Worm (Caenorhabditis elegans) whole organism, young adult: ENCODE measurements around the gene dcaf-13.

Experiments used
- B0261.1 ChIP-seq: sonication (generic microtip); optimal IDR thresholded peaks from 2 replicates; lab custom pipeline; 2016; ENCODE audit warnings: mild to moderate bottlenecking, missing genetic modification characterization, moderate library complexity, missing compliant biosample characterization
- B0336.3 ChIP-seq: fragments of 200-800 bp; sonication (Bioruptor generic); IDR thresholded peaks from 2 replicates; pipeline ENCODE4 v1.3.6; 2022; ENCODE audit warnings: missing genetic modification characterization, missing compliant biosample characterization
- D2030.7 ChIP-seq: fragments of 200-800 bp; sonication (Bioruptor generic); IDR thresholded peaks from 2 replicates; pipeline ENCODE4 v1.3.6; 2022; ENCODE audit warnings: missing genetic modification reagents, missing genetic modification characterization, missing compliant biosample characterization
- F10E7.11 ChIP-seq: sonication (generic microtip); optimal IDR thresholded peaks from 2 replicates; lab custom pipeline; 2017; ENCODE audit warnings: mild to moderate bottlenecking, missing genetic modification characterization, moderate library complexity, missing compliant biosample characterization
- F23B12.7 ChIP-seq: sonication (generic microtip); optimal IDR thresholded peaks from 2 replicates; lab custom pipeline; 2017; ENCODE audit warnings: missing genetic modification characterization, mild to moderate bottlenecking, missing compliant biosample characterization, antibody characterized with exemption, moderate library complexity; ENCODE audit not compliant: insufficient read depth
- F33H1.4 ChIP-seq: fragments of 200-800 bp; sonication (Bioruptor generic); IDR thresholded peaks from 2 replicates; pipeline ENCODE4 v1.3.6; 2022; ENCODE audit warnings: missing genetic modification reagents, missing genetic modification characterization, missing compliant biosample characterization
- F52B5.7 ChIP-seq: sonication (generic microtip); optimal IDR thresholded peaks from 2 replicates; lab custom pipeline; 2016; ENCODE audit warnings: mild to moderate bottlenecking, missing genetic modification characterization, missing compliant biosample characterization
- F57C9.4 ChIP-seq: sonication (generic microtip); optimal IDR thresholded peaks from 2 replicates; lab custom pipeline; 2017; ENCODE audit warnings: mild to moderate bottlenecking, missing genetic modification characterization, missing compliant biosample characterization
- Y53F4B.3 ChIP-seq: fragments of 200-800 bp; sonication (Bioruptor generic); IDR thresholded peaks from 2 replicates; pipeline ENCODE4 v1.3.6; 2022; ENCODE audit warnings: missing genetic modification reagents, missing genetic modification characterization, missing compliant biosample characterization
- Y67H2A.10 ChIP-seq: fragments of 200-800 bp; sonication (Bioruptor generic); conservative IDR thresholded peaks from 2 replicates; pipeline ENCODE4 v1.3.6; 2022; ENCODE audit warnings: missing genetic modification reagents, missing genetic modification characterization, missing compliant biosample characterization
- ZK185.1 ChIP-seq: sonication (generic microtip); optimal IDR thresholded peaks from 2 replicates; lab custom pipeline; 2016; ENCODE audit warnings: mild to moderate bottlenecking, missing genetic modification characterization, missing compliant biosample characterization; ENCODE audit not compliant: poor library complexity, severe bottlenecking
- bed-2 ChIP-seq: fragments of 200-800 bp; sonication (Bioruptor generic); IDR thresholded peaks from 2 replicates; pipeline ENCODE4 v1.3.6; 2022; ENCODE audit warnings: missing genetic modification reagents, missing genetic modification characterization, missing compliant biosample characterization
- cebp-2 ChIP-seq: fragments of 200-800 bp; sonication (Bioruptor generic); IDR thresholded peaks from 2 replicates; pipeline ENCODE4 v1.3.6; 2022; ENCODE audit warnings: missing genetic modification characterization, missing compliant biosample characterization
- ceh-58 ChIP-seq: fragments of 200-800 bp; sonication (Bioruptor generic); IDR thresholded peaks from 2 replicates; pipeline ENCODE4 v1.3.6; 2022; ENCODE audit warnings: missing genetic modification characterization, missing compliant biosample characterization
- ceh-91 ChIP-seq: fragments of 200-800 bp; sonication (Bioruptor generic); IDR thresholded peaks from 2 replicates; pipeline ENCODE4 v1.3.6; 2022; ENCODE audit warnings: missing genetic modification reagents, missing genetic modification characterization, missing compliant biosample characterization
- chd-7 ChIP-seq: sonication (generic microtip); optimal IDR thresholded peaks from 2 replicates; lab custom pipeline; 2016; ENCODE audit warnings: mild to moderate bottlenecking, missing genetic modification characterization, moderate library complexity, missing compliant biosample characterization
- dox-1 ChIP-seq: fragments of 200-800 bp; sonication (Bioruptor generic); IDR thresholded peaks from 2 replicates; pipeline ENCODE4 v1.3.6; 2022; ENCODE audit warnings: missing genetic modification reagents, missing genetic modification characterization, missing compliant biosample characterization
- dpl-1 ChIP-seq: fragments of 150-350 bp; optimal IDR thresholded peaks from 2 replicates; lab custom pipeline; 2014; ENCODE audit warnings: missing biosample characterization, missing genetic modification reagents, missing genetic modification characterization
- efl-1 ChIP-seq: fragments of 150-350 bp; optimal IDR thresholded peaks from 2 replicates; lab custom pipeline; 2014; ENCODE audit warnings: missing biosample characterization, missing genetic modification reagents, missing genetic modification characterization
- egrh-3 ChIP-seq: fragments of 200-800 bp; sonication (Bioruptor generic); IDR thresholded peaks from 2 replicates; pipeline ENCODE4 v1.3.6; 2022; ENCODE audit warnings: missing genetic modification reagents, missing genetic modification characterization, missing compliant biosample characterization
- ekl-4 ChIP-seq: fragments of 200-800 bp; sonication (Bioruptor generic); IDR thresholded peaks from 2 replicates; pipeline ENCODE4 v1.3.6; 2022; ENCODE audit warnings: missing genetic modification reagents, missing genetic modification characterization, missing compliant biosample characterization
- lin-40 ChIP-seq: sonication (generic microtip); optimal IDR thresholded peaks from 2 replicates; lab custom pipeline; 2016; ENCODE audit warnings: missing genetic modification characterization, mild to moderate bottlenecking, missing compliant biosample characterization, missing genotype, missing genetic modification reagents
- lin-54 ChIP-seq: fragments of 200-800 bp; sonication (Bioruptor generic); optimal IDR thresholded peaks from 2 replicates; lab custom pipeline; 2018; ENCODE audit warnings: mild to moderate bottlenecking, missing genetic modification characterization, missing compliant biosample characterization
- lsl-1 ChIP-seq: fragments of 200-800 bp; sonication (Bioruptor generic); optimal IDR thresholded peaks from 2 replicates; lab custom pipeline; 2018; ENCODE audit warnings: mild to moderate bottlenecking, missing genetic modification characterization, moderate library complexity, missing compliant biosample characterization
- madf-6 ChIP-seq: fragments of 200-800 bp; sonication (Bioruptor generic); IDR thresholded peaks from 2 replicates; pipeline ENCODE4 v1.3.6; 2022; ENCODE audit warnings: missing genetic modification reagents, missing genetic modification characterization, missing compliant biosample characterization
- madf-8 ChIP-seq: fragments of 200-800 bp; sonication (Bioruptor generic); conservative IDR thresholded peaks from 2 replicates; pipeline ENCODE4 v1.3.6; 2022; ENCODE audit warnings: missing genetic modification reagents, missing genetic modification characterization, missing compliant biosample characterization
- mes-4 ChIP-seq: sonication (generic microtip); optimal IDR thresholded peaks from 2 replicates; lab custom pipeline; 2016; ENCODE audit warnings: missing genotype, missing genetic modification characterization, missing compliant biosample characterization
- nfyb-1 ChIP-seq: fragments of 200-800 bp; sonication (Bioruptor generic); IDR thresholded peaks from 2 replicates; pipeline ENCODE4 v1.3.6; 2022; ENCODE audit warnings: missing genetic modification reagents, missing genetic modification characterization, missing compliant biosample characterization
- nhr-179 ChIP-seq: sonication (generic microtip); optimal IDR thresholded peaks from 2 replicates; lab custom pipeline; 2016; ENCODE audit warnings: mild to moderate bottlenecking, missing genetic modification characterization, missing compliant biosample characterization
- nhr-27 ChIP-seq: fragments of 200-800 bp; sonication (Bioruptor generic); optimal IDR thresholded peaks from 2 replicates; lab custom pipeline; 2018; ENCODE audit warnings: mild to moderate bottlenecking, missing genetic modification characterization, moderate library complexity, missing compliant biosample characterization
- nhr-90 ChIP-seq: sonication (generic microtip); optimal IDR thresholded peaks from 2 replicates; lab custom pipeline; 2016; ENCODE audit warnings: missing genotype, mild to moderate bottlenecking, missing genetic modification characterization, missing compliant biosample characterization
- rpc-1 ChIP-seq, 2 experiments: fragments of 150-350 bp in 1 of 2; sonication (generic microtip) in 1 of 2; optimal IDR thresholded peaks; 2 replicates each; lab custom pipeline; 2014 to 2018; ENCODE audit warnings: missing biosample characterization in 1 of 2, missing genetic modification characterization in 1 of 2, missing genetic modification reagents in 1 of 2, missing genotype in 1 of 2
- sdz-38 ChIP-seq: sonication (generic microtip); optimal IDR thresholded peaks from 2 replicates; lab custom pipeline; 2016; ENCODE audit warnings: missing genotype, missing genetic modification characterization, missing compliant biosample characterization
- snpc-1.3 ChIP-seq: sonication (generic microtip); optimal IDR thresholded peaks from 2 replicates; lab custom pipeline; 2017; ENCODE audit warnings: missing genetic modification characterization, mild to moderate bottlenecking, missing compliant biosample characterization, antibody characterized with exemption, moderate library complexity, missing genotype, missing genetic modification reagents; ENCODE audit not compliant: insufficient read depth
- snpc-4 ChIP-seq, 5 experiments: fragments of 150-350 bp in 1 of 5; sonication (generic microtip) in 4 of 5; optimal IDR thresholded peaks; 2 replicates each; lab custom pipeline; 2014 to 2018; ENCODE audit warnings: missing genetic modification characterization in 5 of 5, missing biosample characterization in 3 of 5, antibody characterized with exemption in 2 of 5, mild to moderate bottlenecking in 2 of 5, missing compliant biosample characterization in 2 of 5, missing genotype in 2 of 5, moderate library complexity in 2 of 5, missing genetic modification reagents in 1 of 5
- tbx-9 ChIP-seq: sonication (generic microtip); optimal IDR thresholded peaks from 2 replicates; lab custom pipeline; 2016; ENCODE audit warnings: borderline replicate concordance, missing genetic modification characterization, inconsistent platforms, missing compliant biosample characterization
- xnd-1 ChIP-seq: sonication (generic microtip); optimal IDR thresholded peaks from 2 replicates; lab custom pipeline; 2016; ENCODE audit warnings: missing genotype, missing genetic modification reagents, missing genetic modification characterization, missing compliant biosample characterization
- zim-3 ChIP-seq: sonication (generic microtip); optimal IDR thresholded peaks from 2 replicates; lab custom pipeline; 2017; ENCODE audit warnings: mild to moderate bottlenecking, missing genetic modification characterization, moderate library complexity, missing compliant biosample characterization
- ztf-18 ChIP-seq: sonication (generic microtip); optimal IDR thresholded peaks from 2 replicates; lab custom pipeline; 2016; ENCODE audit warnings: missing genotype, mild to moderate bottlenecking, missing genetic modification characterization, missing compliant biosample characterization

dcaf-13 gene

DNA sequence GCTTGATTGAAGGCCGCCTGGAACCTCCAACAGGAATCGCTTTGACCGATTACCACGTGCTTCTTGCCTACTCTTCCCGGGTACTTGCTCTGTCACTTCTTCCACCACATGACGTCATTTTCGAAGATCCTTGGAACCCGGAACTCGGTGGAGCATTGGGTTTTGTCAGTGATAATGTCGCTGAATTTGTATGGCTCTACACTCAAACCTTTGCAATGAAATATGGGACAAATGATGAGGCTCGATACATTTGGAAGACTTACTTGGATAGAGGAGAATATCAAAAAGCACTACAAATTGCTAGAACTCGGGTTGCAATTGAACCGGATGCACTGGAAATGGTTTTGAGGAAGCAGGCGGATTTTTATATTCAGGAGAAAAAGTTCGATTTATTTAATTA is 38.1 kb upstream of the dcaf-13 start:
- TF ChIP-seq nfyb-1 (GFP tag; lab: Robert Waterston, UW) (no peak), dpl-1 (GFP tag; lab: Kevin White, UChicago) (no peak)

DNA sequence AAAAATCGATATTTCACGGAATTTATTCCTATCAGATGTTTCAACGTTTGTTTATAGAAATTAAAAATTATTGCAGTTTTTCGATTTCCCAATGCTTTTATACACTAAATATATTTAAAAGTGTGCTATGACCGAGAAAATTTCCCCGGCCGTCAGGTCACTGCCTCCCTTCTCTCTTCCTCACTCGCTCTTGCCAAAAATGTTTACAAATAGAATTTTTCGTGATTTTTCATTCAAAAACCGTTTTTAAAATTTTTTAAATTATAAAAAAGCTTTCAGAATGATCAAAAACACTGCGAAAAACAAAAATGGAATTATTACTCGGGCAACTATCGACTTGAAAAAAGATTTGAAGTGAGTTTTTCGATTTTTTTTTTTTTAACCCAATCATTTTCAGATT is 36.1 kb upstream of the dcaf-13 start, which contains the start of the genes T12C9.7 and vps-18:
T12C9.7 (minus strand) TSS at position 101 of the 400 bp plus-strand sequence.
vps-18 (plus strand) TSS at position 280 of the 400 bp plus-strand sequence.
- no peak for TF ChIP-seq Y53F4B.3 (GFP tag; lab: Robert Waterston, UW)

- TF ChIP-seq madf-8 (GFP tag; lab: Robert Waterston, UW) (peak; percentile 73), egrh-3 (GFP tag; lab: Robert Waterston, UW) (no peak), nfyb-1 (GFP tag; lab: Robert Waterston, UW) (no peak), B0336.3 (GFP tag; lab: Robert Waterston, UW) (no peak), ceh-58 (GFP tag; lab: Robert Waterston, UW) (no peak), sdz-38 (tag; lab: Kevin White, UChicago) (no peak), F33H1.4 (peak; percentile 91), D2030.7 (GFP tag; lab: Robert Waterston, UW) (peak; percentile 43; the same call in 1 of the 2 replicates), lin-54 (peak; percentile 27), snpc-4 (GFP tag; optimal IDR thresholded peaks at IDR 0.05; lab: Kevin White, UChicago) (no peak), snpc-4 (tag; optimal IDR thresholded peaks at IDR 0.05; lab: Kevin White, UChicago) (no peak), lin-40 (tag; lab: Kevin White, UChicago) (no peak), cebp-2 (no peak), tbx-9 (tag; lab: Kevin White, UChicago) (no peak), xnd-1 (tag; lab: Kevin White, UChicago) (peak; percentile 93), F10E7.11 (no peak), F23B12.7 (tag; lab: Kevin White, UChicago) (no peak), nhr-90 (tag; lab: Kevin White, UChicago) (no peak), nhr-27 (no peak), ztf-18 (tag; lab: Kevin White, UChicago) (no peak), B0261.1 (no peak), rpc-1 (optimal IDR thresholded peaks at IDR 0.05; lab: Kevin White, UChicago) (no peak), rpc-1 (tag; optimal IDR thresholded peaks at IDR 0.05; lab: Kevin White, UChicago) (no peak), snpc-1.3 (no peak), bed-2 (GFP tag; lab: Robert Waterston, UW) (no peak), chd-7 (no peak), ekl-4 (GFP tag; lab: Robert Waterston, UW) (no peak), nhr-179 (no peak), dox-1 (GFP tag; lab: Robert Waterston, UW) (peak; percentile 39; the same call in 1 of the 2 replicates), lsl-1 (GFP tag; lab: Kevin White, UChicago) (peak; percentile 99), mes-4 (tag; lab: Kevin White, UChicago) (no peak), Y67H2A.10 (GFP tag; lab: Robert Waterston, UW) (no peak), F57C9.4 (tag; lab: Kevin White, UChicago) (no peak), zim-3 (tag; lab: Kevin White, UChicago) (no peak), ceh-91 (GFP tag; lab: Robert Waterston, UW) (peak; percentile 56), F52B5.7 (no peak), ZK185.1 (tag; lab: Kevin White, UChicago) (no peak), efl-1 (GFP tag; lab: Kevin White, UChicago) (peak; percentile 40), madf-6 (GFP tag; lab: Robert Waterston, UW) (peak; percentile 90)
Measured at ce11 chrII:4460297-4460696, 35.6 kb upstream of the dcaf-13 start.
